Worm (Caenorhabditis elegans): ENCODE results near the gene bli-2.

The bli-2 gene

DNA sequence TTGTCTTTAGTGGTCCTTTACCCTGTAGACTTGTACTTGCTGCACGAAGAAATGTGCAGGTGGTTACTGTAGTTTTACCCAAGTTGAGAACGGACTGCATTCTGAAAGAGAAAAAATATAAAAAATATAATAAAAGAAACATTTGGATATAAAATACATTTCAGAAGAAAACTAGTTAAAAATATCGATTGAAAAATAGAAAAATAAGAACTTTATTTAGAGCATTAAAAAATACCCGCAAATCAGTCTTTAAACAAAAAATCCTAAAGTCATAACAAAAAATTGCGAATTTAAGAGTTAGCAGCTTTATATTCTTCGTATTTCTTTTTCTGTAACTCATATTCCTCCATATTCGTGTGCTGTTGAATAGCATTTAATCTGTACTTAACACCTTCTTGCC is 16.6 kb upstream of the bli-2 start, which contains the start of gene C25H3.7:
TSS of gene C25H3.7 (minus strand) at position 101 of the 400 bp plus-strand sequence.
- TF ChIP-seq lin-13 (tag; optimal IDR thresholded peaks at IDR 0.05) (no peak), elt-3 (tag; optimal IDR thresholded peaks at IDR 0.05) (no peak)

DNA sequence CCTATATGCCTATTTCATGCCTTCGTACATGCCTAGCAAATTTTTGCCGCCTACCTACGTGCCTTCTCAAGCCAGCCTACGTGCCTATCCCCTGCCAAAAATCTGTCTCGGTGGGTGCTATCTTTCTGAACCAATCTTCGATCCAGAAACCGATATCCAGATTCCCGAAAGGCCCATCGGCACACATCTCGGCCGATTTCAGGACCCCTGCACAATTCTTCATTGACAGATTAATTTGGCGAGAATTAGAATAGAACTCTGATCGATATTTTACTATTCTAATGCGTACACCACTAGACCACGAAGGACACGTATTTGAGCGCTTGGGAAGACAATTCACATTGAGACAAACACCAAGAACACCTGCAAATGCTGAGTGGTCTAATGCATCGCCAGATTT is 15.3 kb upstream of the bli-2 start:
- peak; percentile 50 for TF ChIP-seq sem-2 (GFP tag; optimal IDR thresholded peaks at IDR 0.05)
- no peak for TF ChIP-seq nhr-2 (tag; optimal IDR thresholded peaks at IDR 0.05)
- no peak for TF ChIP-seq ces-1 (GFP tag; optimal IDR thresholded peaks at IDR 0.05)
- TF ChIP-seq lin-13 (tag; optimal IDR thresholded peaks at IDR 0.05) = no peak
- TF ChIP-seq lsy-2 (tag; optimal IDR thresholded peaks at IDR 0.05) = no peak
- TF ChIP-seq ceh-39 (tag; optimal IDR thresholded peaks at IDR 0.05) = peak; percentile 70
- TF ChIP-seq sptf-1 (tag; optimal IDR thresholded peaks at IDR 0.05) = no peak
- TF ChIP-seq M03D4.4 (tag; optimal IDR thresholded peaks at IDR 0.05) = no peak
- TF ChIP-seq elt-3 (tag; optimal IDR thresholded peaks at IDR 0.05) = no peak
- no peak for TF ChIP-seq unc-39 (tag; optimal IDR thresholded peaks at IDR 0.05)
- no peak for TF ChIP-seq lin-32 (GFP tag; optimal IDR thresholded peaks at IDR 0.05)
- TF ChIP-seq elt-1 (tag; optimal IDR thresholded peaks at IDR 0.05; ENCODE audit: borderline replicate concordance, insufficient read depth) = peak; percentile 52
- no peak for TF ChIP-seq ham-2 (GFP tag; optimal IDR thresholded peaks at IDR 0.05)
- TF ChIP-seq blmp-1 (tag; optimal IDR thresholded peaks at IDR 0.05) = no peak
- peak; percentile 55 for TF ChIP-seq drap-1 (GFP tag; optimal IDR thresholded peaks at IDR 0.05)

DNA sequence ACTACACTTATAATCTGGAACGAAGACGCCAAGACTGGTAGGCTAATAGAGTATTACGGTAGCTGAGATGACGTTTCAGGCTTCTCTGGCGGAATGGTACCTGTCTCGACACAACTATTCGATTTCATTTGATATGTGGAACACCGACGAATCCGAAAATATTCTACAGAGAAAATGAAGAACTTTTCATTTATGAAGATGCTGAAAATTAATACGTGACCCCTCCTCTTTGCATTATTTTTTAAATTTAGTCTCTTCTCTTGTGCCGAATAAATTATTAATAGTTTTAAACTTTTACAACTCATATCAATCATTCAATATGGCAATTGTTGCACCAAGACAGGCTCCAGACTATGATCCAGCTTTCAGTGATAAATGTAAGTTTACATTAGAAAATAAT is 13.8 kb upstream of the bli-2 start, which contains the start of gene C25H3.16:
TSS of gene C25H3.16 (plus strand) at position 301 of the 400 bp plus-strand sequence.
- TF ChIP-seq bed-3 (GFP tag; optimal IDR thresholded peaks at IDR 0.05) (no peak), zip-8 (tag; optimal IDR thresholded peaks at IDR 0.05) (no peak), nhr-12 (tag; optimal IDR thresholded peaks at IDR 0.05) (no peak), snpc-4 (tag; optimal IDR thresholded peaks at IDR 0.05) (no peak), unc-62 (GFP tag; optimal IDR thresholded peaks at IDR 0.05) (no peak)

DNA sequence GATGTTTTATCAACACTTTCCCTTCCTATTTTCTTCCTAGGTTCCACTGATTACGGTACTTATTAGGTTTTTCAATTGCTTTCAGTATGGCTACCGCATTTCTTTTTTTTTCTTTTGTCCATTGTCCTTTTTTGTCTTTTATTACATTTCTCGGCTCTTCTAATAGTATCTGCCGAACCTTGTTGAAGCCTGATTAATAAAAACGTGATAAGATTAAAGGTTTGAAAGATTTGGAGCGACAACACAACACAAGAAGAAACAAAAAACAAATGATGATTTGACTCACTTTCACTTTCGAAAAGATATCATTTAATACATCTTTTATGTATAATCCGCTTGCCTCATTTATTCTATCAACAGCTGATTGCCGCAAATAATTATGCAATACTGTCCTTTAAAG is 12.8 kb upstream of the bli-2 start, which contains the start of gene C25H3.15:
TSS of gene C25H3.15 (plus strand) at position 301 of the 400 bp plus-strand sequence.
- TF ChIP-seq flh-1 (GFP tag; optimal IDR thresholded peaks at IDR 0.05) (no peak), M03D4.4 (tag; optimal IDR thresholded peaks at IDR 0.05) (no peak), ceh-83 (GFP tag; optimal IDR thresholded peaks at IDR 0.05) (no peak)

DNA sequence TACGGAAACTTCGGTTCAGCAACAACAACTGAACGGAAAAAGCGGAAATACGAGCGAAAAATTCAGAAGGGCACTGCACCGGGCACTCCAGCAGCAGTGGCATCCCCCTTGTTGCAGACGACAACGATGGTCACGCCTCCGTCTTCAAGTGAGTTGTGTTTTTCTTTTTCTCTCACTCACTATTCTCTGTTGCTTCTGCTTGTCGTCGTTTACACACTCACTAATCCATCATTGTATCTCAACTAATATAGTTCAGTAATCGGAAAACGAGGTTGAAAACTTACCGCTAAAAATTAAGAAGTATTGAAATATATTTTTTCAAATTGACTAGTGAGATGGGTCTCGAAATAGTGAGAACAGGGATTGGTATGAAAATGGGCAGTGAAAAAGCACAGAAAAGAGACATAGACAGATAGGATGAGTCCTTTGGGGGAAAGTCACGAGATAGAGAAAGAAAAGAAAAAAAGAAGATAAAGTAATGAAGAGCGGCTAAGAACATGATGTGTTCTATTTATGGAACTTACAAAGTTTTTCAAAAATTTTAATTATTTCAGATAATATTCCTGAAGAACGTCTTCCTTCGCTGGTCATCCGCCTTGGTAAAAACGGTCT is 11.1 kb upstream of the bli-2 start:
- TF ChIP-seq mab-5 (tag; optimal IDR thresholded peaks at IDR 0.05) (no peak), lin-32 (GFP tag; optimal IDR thresholded peaks at IDR 0.05) (no peak), sptf-1 (tag; optimal IDR thresholded peaks at IDR 0.05) (no peak), ceh-39 (tag; optimal IDR thresholded peaks at IDR 0.05) (no peak), nhr-2 (tag; optimal IDR thresholded peaks at IDR 0.05) (no peak), tbx-8 (GFP tag; optimal IDR thresholded peaks at IDR 0.05) (no peak), ztf-11 (tag; optimal IDR thresholded peaks at IDR 0.05) (no peak), blmp-1 (tag; optimal IDR thresholded peaks at IDR 0.05) (no peak), nhr-28 (tag; optimal IDR thresholded peaks at IDR 0.05) (no peak), sem-2 (GFP tag; optimal IDR thresholded peaks at IDR 0.05) (no peak), zip-8 (tag; optimal IDR thresholded peaks at IDR 0.05) (no peak), elt-3 (tag; optimal IDR thresholded peaks at IDR 0.05) (no peak), M03D4.4 (tag; optimal IDR thresholded peaks at IDR 0.05) (no peak), nhr-237 (tag; optimal IDR thresholded peaks at IDR 0.05) (no peak), ceh-43 (GFP tag; optimal IDR thresholded peaks at IDR 0.05) (no peak), drap-1 (GFP tag; optimal IDR thresholded peaks at IDR 0.05) (no peak), lsy-2 (tag; optimal IDR thresholded peaks at IDR 0.05) (no peak), flh-1 (GFP tag; optimal IDR thresholded peaks at IDR 0.05) (no peak), ham-2 (GFP tag; optimal IDR thresholded peaks at IDR 0.05) (no peak), cnd-1 (tag; optimal IDR thresholded peaks at IDR 0.05) (no peak)

DNA sequence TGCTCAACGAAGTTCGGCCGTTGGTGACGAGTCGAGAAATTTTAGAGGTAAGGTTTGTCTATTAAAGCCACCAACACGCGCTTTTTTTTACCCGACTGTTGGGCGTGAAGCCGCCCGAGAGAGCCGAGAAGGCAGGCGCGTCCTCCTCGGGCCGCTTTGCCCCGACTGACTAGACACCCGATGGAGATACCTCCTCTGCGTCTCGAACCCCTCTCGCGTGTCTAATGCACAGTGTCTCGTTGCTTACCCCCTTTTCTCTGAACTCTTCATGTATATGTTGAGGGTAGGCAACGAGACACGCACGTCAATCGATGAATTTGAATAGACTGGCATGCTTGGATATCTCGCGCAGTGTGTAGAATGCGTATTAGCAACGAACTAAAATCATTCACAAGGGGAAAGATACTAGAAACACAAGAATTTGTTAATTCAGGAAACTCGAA is 9.5 kb upstream of the bli-2 start:
- TF ChIP-seq zip-8 (tag; optimal IDR thresholded peaks at IDR 0.05) (no peak), M03D4.4 (tag; optimal IDR thresholded peaks at IDR 0.05) (peak; percentile 86), hlh-1 (tag; optimal IDR thresholded peaks at IDR 0.05) (peak; percentile 79), cnd-1 (tag; optimal IDR thresholded peaks at IDR 0.05) (peak; percentile 78), ceh-39 (tag; optimal IDR thresholded peaks at IDR 0.05) (peak; percentile 73), sem-2 (GFP tag; optimal IDR thresholded peaks at IDR 0.05) (peak; percentile 77), nhr-76 (tag; optimal IDR thresholded peaks at IDR 0.05) (peak; percentile 54), nhr-237 (tag; optimal IDR thresholded peaks at IDR 0.05) (peak; percentile 71), pha-4 (tag; optimal IDR thresholded peaks at IDR 0.05) (peak; percentile 80), ceh-43 (GFP tag; optimal IDR thresholded peaks at IDR 0.05) (peak; percentile 66), tbx-8 (GFP tag; optimal IDR thresholded peaks at IDR 0.05) (peak; percentile 34), ceh-83 (GFP tag; optimal IDR thresholded peaks at IDR 0.05) (peak; percentile 90), nhr-28 (tag; optimal IDR thresholded peaks at IDR 0.05) (no peak), lsy-2 (tag; optimal IDR thresholded peaks at IDR 0.05) (peak; percentile 70), unc-62 (GFP tag; optimal IDR thresholded peaks at IDR 0.05) (peak; percentile 58), lin-32 (GFP tag; optimal IDR thresholded peaks at IDR 0.05) (peak; percentile 70), snpc-4 (tag; optimal IDR thresholded peaks at IDR 0.05) (no peak), ztf-11 (tag; optimal IDR thresholded peaks at IDR 0.05) (peak; percentile 62), bed-3 (GFP tag; optimal IDR thresholded peaks at IDR 0.05) (peak; percentile 54), elt-3 (tag; optimal IDR thresholded peaks at IDR 0.05) (peak; percentile 76), nhr-12 (tag; optimal IDR thresholded peaks at IDR 0.05) (peak; percentile 23), sptf-1 (tag; optimal IDR thresholded peaks at IDR 0.05) (peak; percentile 95), drap-1 (GFP tag; optimal IDR thresholded peaks at IDR 0.05) (peak; percentile 90), lin-13 (tag; optimal IDR thresholded peaks at IDR 0.05) (no peak), flh-1 (GFP tag; optimal IDR thresholded peaks at IDR 0.05) (peak; percentile 1), mls-2 (tag; optimal IDR thresholded peaks at IDR 0.05) (peak; percentile 97), unc-39 (tag; optimal IDR thresholded peaks at IDR 0.05) (no peak), ces-1 (GFP tag; optimal IDR thresholded peaks at IDR 0.05) (peak; percentile 61), mab-5 (tag; optimal IDR thresholded peaks at IDR 0.05) (no peak), elt-1 (tag; optimal IDR thresholded peaks at IDR 0.05; ENCODE audit: borderline replicate concordance, insufficient read depth) (no peak), blmp-1 (tag; optimal IDR thresholded peaks at IDR 0.05) (no peak)

All from whole organism, mixed stage, embryonic.